Worm (Caenorhabditis elegans): Measurements from ENCODE around the gene ugt-33.

Gene ugt-33

ce11 chrV:10535325-10535724 lies 42.1 kb downstream of the ugt-33 start (continued):
- peak; percentile 33 for TF ChIP-seq crh-2 (tag; optimal IDR thresholded peaks at IDR 0.05)

- TF ChIP-seq sma-3 (GFP tag; optimal IDR thresholded peaks at IDR 0.05), result peak; percentile 1
- no peak for TF ChIP-seq nhr-10 (tag; optimal IDR thresholded peaks at IDR 0.05)
- no peak for TF ChIP-seq C34F6.9 (tag; optimal IDR thresholded peaks at IDR 0.05)
- peak in 1 of 2 experiments; percentile 1 for TF ChIP-seq lsy-2 (tag; optimal IDR thresholded peaks at IDR 0.05)
- TF ChIP-seq ztf-11 (tag; optimal IDR thresholded peaks at IDR 0.05), result no peak
- TF ChIP-seq F13H6.1 (tag; optimal IDR thresholded peaks at IDR 0.05), result no peak
- TF ChIP-seq nhr-237 (tag; optimal IDR thresholded peaks at IDR 0.05), result no peak
- TF ChIP-seq nhr-12 (tag; optimal IDR thresholded peaks at IDR 0.05), result no peak
- TF ChIP-seq snpc-4 (tag; optimal IDR thresholded peaks at IDR 0.05), result no peak
- no peak for TF ChIP-seq ZK546.5 (tag; optimal IDR thresholded peaks at IDR 0.05)
- TF ChIP-seq fos-1 (tag; optimal IDR thresholded peaks at IDR 0.05), result peak; percentile 0
- TF ChIP-seq unc-39 (tag; optimal IDR thresholded peaks at IDR 0.05), result no peak
- TF ChIP-seq lin-39 (tag; optimal IDR thresholded peaks at IDR 0.05), result no peak
- no peak for TF ChIP-seq mdl-1 (tag; optimal IDR thresholded peaks at IDR 0.05)
- peak; percentile 1 for TF ChIP-seq sma-9 (GFP tag; optimal IDR thresholded peaks at IDR 0.05)
- TF ChIP-seq sma-9 (tag; optimal IDR thresholded peaks at IDR 0.05), result no peak
- no peak for TF ChIP-seq mbf-1 (tag; optimal IDR thresholded peaks at IDR 0.05)
- TF ChIP-seq peb-1 (tag; optimal IDR thresholded peaks at IDR 0.05), result no peak
- TF ChIP-seq nhr-21 (tag; optimal IDR thresholded peaks at IDR 0.05), result no peak
- no peak for TF ChIP-seq Y55F3AM.14 (GFP tag; optimal IDR thresholded peaks at IDR 0.05)
- TF ChIP-seq nhr-23 (tag; optimal IDR thresholded peaks at IDR 0.05), result no peak
- no peak for TF ChIP-seq ztf-1 (GFP tag; conservative IDR thresholded peaks at IDR 0.05)
- TF ChIP-seq sem-4 (tag; optimal IDR thresholded peaks at IDR 0.05), result no peak
- TF ChIP-seq nhr-6 (tag; optimal IDR thresholded peaks at IDR 0.05), result no peak
- no peak for TF ChIP-seq egl-27 (tag; optimal IDR thresholded peaks at IDR 0.05)
- TF ChIP-seq skn-1 (tag; optimal IDR thresholded peaks at IDR 0.05), result no peak
- TF ChIP-seq aly-2 (tag; optimal IDR thresholded peaks at IDR 0.05), result no peak
- TF ChIP-seq elt-1 (tag; optimal IDR thresholded peaks at IDR 0.05), result no peak
- TF ChIP-seq ztf-4 (tag; optimal IDR thresholded peaks at IDR 0.05), result no peak
- peak; percentile 33 for TF ChIP-seq blmp-1 (tag; optimal IDR thresholded peaks at IDR 0.05; ENCODE audit: insufficient read depth)
- no peak for TF ChIP-seq ceh-16 (tag; optimal IDR thresholded peaks at IDR 0.05)
- no peak for TF ChIP-seq R02D3.7 (tag; optimal IDR thresholded peaks at IDR 0.05)
- peak; percentile 10 for TF ChIP-seq lin-11 (tag; optimal IDR thresholded peaks at IDR 0.05)
- TF ChIP-seq lin-13 (GFP tag; optimal IDR thresholded peaks at IDR 0.05), result no peak
- peak; percentile 46 for TF ChIP-seq nhr-129 (tag; optimal IDR thresholded peaks at IDR 0.05)
- no peak for TF ChIP-seq mab-5 (tag; optimal IDR thresholded peaks at IDR 0.05)
- TF ChIP-seq ceh-82 (tag; optimal IDR thresholded peaks at IDR 0.05), result no peak
- TF ChIP-seq nhr-25 (tag; optimal IDR thresholded peaks at IDR 0.05), result peak; percentile 39
- TF ChIP-seq nhr-11 (tag; optimal IDR thresholded peaks at IDR 0.05), result no peak
- no peak for TF ChIP-seq unc-62 (GFP tag; optimal IDR thresholded peaks at IDR 0.05)
- TF ChIP-seq zag-1 (tag; optimal IDR thresholded peaks at IDR 0.05), result no peak
- TF ChIP-seq unc-55 (GFP tag; optimal IDR thresholded peaks at IDR 0.05), result no peak
- peak; percentile 42 for TF ChIP-seq crh-2 (tag; optimal IDR thresholded peaks at IDR 0.05)
- no peak for TF ChIP-seq alr-1 (tag; optimal IDR thresholded peaks at IDR 0.05)
- no peak for TF ChIP-seq nhr-77 (tag; optimal IDR thresholded peaks at IDR 0.05)
- no peak for TF ChIP-seq elt-3 (tag; optimal IDR thresholded peaks at IDR 0.05)
- TF ChIP-seq gmeb-1 (tag; optimal IDR thresholded peaks at IDR 0.05), result peak; percentile 52
- peak; percentile 14 for TF ChIP-seq ama-1 (optimal IDR thresholded peaks at IDR 0.05)
- TF ChIP-seq dmd-4 (tag; optimal IDR thresholded peaks at IDR 0.05), result no peak
Observed at ce11 chrV:10536095-10536691, 43.0 kb downstream of the ugt-33 start, which contains the start of gene ppm-1.A. Gene ppm-1.A (minus strand): TSS chrV:10536388.

Data from whole organism, L2 larva.